Worm (Caenorhabditis elegans) whole organism, L4 larva: ENCODE measurements around the gene tkr-3.

Source experiments
- ces-1 ChIP-seq: fragments of 150-350 bp; sonication (generic microtip); optimal IDR thresholded peaks from 4 replicates; lab custom pipeline; 2014; ENCODE audit warnings: missing biosample characterization, missing genetic modification reagents, missing genetic modification characterization
- nhr-11 ChIP-seq: fragments of 150-350 bp; optimal IDR thresholded peaks from 2 replicates; lab custom pipeline; 2014; ENCODE audit warnings: missing biosample characterization, missing genetic modification characterization

ce11 chrIV:5152391-5152790 is 30.5 kb upstream of the tkr-3 start, which contains the start of gene soc-2:
- TF ChIP-seq ces-1 (GFP tag; lab: Kevin White, UChicago) (no peak), nhr-11 (no peak)
